Worm (Caenorhabditis elegans) whole organism, dauer: ENCODE data around the gene oac-30.

Experiments
- unc-62 ChIP-seq: sonication (generic microtip); optimal IDR thresholded peaks from 2 replicates; lab custom pipeline; 2017; ENCODE audit warnings: missing biosample characterization, missing genetic modification reagents, missing genetic modification characterization

The oac-30 gene

DNA sequence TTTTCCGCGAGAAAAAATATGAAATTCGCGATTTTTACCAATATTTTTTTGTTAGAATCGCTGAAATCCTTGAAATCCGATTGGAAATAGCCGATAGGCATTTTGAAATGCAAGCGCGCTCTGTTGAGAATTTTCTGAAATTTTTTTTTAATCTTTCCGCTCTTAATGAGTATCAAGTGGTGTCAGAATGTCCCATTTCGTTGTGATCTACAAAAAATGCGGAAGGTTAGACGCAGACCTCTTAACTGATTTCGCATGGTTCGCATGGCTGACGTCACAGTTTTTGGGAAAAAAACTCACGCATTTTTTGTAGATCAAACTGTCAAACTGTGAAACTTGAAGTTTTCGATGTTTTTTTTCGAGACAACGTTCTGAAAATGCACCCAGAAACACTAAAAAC lies 5.1 kb upstream of the oac-30 start, which contains the start of gene srw-66:
srw-66 (minus strand) TSS at position 101 of the 400 bp plus-strand sequence.
- no peak for TF ChIP-seq unc-62 (GFP tag; lab: Kevin White, UChicago)

DNA sequence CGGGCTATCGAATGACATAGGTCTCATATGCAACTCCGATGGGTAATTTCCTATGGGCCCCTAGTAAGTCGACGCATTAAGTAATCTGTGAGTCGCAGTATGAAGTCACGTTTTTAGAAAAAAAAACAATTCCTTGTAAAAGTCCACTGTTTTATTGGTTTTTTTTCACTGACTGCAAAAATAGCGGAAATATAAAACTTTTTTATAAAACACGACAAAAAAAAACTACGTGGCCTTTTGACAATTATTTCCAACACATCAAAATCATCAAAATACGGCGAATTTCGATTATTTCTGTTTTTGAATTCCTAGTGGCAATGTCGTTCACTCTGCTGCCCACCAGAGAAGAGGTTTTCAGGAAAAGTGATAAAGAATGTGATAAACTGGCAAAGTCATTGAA lies 8.1 kb downstream of the oac-30 start, which contains the start of gene clpr-2:
clpr-2 (plus strand) TSS at position 301 of the 400 bp plus-strand sequence.
- no peak for TF ChIP-seq unc-62 (GFP tag; lab: Kevin White, UChicago)

DNA sequence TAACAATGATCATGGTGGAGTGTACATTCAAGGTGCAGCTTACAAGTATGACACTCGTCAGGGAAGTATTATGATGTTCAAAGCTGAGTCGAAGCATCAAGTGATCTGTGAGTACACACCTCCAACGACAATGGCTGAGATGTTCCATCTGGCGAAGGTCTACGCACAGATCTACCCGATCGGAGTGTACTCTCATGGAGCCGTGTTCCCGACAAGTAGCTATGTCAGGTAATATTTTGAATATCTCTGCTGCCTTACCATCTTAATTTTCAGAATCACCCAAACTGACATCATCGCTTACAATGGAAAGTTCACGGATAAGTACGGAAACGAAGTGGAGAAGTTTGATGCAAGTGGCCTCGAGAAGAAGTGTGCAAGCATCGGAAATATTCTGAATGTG lies 9.9 kb downstream of the oac-30 start:
- TF ChIP-seq unc-62 (GFP tag; lab: Kevin White, UChicago): no peak

DNA sequence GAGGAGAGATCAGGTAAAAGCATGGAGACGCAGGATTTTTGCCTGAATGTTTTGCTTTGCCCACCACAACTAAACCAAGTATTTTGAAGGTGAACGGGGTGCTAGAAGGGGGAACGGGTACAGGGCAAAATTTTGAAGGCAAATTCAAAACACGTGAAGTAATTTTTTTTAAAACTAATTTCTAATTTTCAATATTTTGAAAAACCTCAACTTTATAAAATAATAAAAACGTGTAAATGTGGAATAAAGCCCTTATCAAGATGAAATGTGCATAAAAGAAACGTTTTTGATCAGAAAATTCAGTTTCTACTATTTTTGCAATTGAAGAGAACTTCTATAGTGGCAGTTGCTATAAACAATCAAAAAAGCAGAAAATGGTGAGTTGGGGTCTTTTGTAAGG lies 11.1 kb downstream of the oac-30 start, which contains the start of gene clec-119:
clec-119 (plus strand) TSS at position 301 of the 400 bp plus-strand sequence.
- no peak for TF ChIP-seq unc-62 (GFP tag; lab: Kevin White, UChicago)

DNA sequence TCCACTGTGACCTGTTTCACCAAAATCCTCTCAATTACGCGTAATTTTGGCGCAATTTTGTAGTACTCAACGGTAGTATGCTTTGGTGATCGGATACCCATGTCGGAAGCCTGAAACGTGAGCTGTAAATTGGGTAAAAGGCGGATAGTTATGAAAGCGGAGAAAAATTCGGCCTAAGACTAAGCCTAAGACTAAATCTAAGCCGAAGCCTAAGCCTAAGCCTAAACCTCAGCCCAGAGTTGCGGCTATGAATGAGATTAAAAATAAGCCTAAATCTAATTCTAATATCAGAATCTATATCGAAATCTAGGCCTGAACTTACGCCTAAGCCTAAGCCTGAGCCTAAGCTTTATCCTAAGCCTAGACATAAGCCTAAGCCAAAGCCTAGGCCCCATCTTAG lies 14.4 kb downstream of the oac-30 start, which contains the start of gene lin-42:
lin-42 (minus strand) TSS at position 101 of the 400 bp plus-strand sequence.
- TF ChIP-seq unc-62 (GFP tag; lab: Kevin White, UChicago): no peak

DNA sequence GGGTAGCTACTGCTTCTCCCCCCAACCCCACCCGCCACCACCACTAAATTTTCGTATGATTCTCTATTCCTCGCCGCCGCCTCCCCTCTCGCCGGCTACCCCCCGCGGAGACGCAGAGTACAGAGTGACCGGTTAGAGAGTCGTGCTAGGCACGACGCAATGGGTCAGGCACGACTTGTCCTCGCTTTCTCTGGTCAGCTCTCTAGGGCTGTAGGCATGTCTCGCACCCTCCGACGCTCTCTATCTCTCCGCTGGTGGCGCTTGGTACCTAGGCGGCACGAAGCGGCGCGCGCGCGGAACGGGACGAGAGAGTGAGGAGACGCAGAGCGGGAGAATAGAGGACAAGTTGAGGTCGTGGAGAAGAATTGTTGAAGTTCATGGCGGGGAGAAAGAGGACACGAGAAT lies 19.8 kb downstream of the oac-30 start:
- no peak for TF ChIP-seq unc-62 (GFP tag; lab: Kevin White, UChicago)

DNA sequence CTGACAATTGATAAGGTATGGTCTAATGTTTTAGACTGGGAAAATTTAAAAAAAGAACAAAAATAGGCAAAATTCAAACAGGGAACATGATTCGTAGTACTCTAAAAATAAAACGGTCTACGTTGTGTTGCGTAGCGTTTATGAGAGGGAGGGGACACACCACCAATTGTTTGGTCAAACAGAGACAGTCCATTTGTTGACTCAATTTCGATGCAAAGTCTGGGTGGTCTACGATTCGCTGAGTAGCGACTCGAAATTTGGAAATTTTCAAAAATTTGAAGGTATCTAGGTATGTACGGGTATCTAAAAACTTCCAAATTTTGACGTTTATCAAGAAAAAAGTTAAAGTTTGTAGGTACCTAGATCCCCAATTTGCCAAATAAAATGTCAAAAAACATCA lies 20.9 kb downstream of the oac-30 start:
- TF ChIP-seq unc-62 (GFP tag; lab: Kevin White, UChicago): no peak

DNA sequence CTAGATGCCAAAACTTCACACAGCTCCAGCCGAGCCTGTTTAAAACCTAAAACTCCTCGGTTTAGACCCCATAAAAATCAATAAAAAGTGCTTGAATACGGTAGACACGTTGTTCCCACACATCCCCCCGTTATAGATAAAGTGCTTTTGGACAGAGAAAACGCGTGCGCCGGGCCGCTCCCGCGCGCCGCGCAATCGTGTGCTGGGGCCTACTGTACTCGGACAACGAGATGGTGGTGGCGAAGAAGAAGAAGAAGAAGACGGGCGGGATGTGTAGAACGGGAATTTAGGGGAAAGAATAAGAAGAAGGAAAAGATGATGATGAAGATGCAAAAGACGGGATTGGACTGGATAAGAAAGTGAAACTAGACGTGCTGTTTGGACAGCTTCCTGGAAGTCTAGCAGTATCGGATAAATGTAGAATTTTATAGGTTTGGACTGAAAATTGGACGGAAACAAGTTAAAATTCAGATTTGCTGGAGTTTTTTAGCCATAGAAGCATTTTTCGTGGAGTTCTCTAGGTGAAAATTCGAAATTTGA lies 22.2 kb downstream of the oac-30 start:
- TF ChIP-seq unc-62 (GFP tag; lab: Kevin White, UChicago): no peak

DNA sequence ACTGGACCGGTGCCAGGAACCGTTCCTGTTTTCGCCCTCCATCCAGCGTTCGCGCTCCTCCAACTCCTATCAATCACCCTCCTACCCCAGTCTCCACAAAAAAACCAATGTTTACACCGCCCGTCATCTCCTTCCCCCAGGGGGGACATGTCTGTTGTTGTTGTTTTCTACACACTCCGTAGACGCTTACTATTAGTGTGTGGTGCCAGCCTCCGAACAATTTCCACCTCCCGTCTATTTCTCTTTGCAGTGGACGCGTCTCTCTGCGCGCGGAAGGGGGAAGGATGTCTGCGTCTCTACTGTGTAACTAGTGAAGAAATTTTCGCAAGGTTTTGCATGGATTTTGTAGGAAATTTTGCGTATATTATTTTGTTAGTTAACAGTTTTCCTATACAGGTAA lies 24.2 kb downstream of the oac-30 start:
- no peak for TF ChIP-seq unc-62 (GFP tag; lab: Kevin White, UChicago)

DNA sequence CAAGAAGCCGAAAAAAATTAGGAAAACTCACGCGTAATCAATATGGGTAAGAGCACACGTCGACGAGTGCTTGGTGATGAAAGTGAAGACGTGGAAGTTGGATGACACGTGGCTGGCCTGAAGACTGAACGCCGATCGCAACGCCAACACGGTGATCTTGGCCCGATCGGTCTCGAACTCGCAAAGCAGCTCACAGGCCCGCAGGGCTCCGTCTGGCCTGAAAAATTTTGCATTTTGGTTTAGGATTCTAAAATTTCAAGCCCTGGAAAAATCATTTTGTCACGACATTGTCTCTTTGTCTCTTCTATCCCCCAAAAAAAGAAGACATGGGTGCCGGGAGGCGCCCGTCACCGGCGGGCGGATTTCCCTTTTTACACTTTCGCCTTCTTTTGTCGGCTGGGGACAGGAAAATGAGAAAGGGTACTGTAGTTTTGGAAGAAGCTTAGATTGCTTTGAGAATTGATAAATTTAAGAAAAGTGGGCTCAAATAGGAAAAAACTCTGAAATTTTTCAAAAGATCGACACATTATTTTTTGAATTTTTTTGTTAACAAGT lies 25.4 kb downstream of the oac-30 start:
- TF ChIP-seq unc-62 (GFP tag; lab: Kevin White, UChicago): no peak

DNA sequence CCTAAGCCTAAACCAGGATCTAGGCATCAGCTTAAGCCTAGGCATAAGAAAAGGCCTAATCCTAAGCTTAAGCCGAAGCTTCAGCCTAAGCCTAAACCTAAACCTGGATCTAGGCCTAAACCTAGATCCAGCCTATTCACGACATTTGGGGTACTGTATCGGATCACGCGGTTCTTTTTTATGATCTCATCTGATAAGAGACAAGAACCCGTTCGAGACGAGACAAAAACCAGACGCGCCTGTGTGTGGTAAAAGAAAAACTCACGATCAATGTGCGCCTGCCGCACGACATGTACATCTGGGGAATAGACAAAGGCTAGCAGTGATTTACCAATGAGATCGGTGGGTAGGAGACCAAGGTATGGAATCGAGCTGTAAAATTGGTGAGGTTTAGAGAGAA lies 26.3 kb downstream of the oac-30 start:
- TF ChIP-seq unc-62 (GFP tag; lab: Kevin White, UChicago): no peak

DNA sequence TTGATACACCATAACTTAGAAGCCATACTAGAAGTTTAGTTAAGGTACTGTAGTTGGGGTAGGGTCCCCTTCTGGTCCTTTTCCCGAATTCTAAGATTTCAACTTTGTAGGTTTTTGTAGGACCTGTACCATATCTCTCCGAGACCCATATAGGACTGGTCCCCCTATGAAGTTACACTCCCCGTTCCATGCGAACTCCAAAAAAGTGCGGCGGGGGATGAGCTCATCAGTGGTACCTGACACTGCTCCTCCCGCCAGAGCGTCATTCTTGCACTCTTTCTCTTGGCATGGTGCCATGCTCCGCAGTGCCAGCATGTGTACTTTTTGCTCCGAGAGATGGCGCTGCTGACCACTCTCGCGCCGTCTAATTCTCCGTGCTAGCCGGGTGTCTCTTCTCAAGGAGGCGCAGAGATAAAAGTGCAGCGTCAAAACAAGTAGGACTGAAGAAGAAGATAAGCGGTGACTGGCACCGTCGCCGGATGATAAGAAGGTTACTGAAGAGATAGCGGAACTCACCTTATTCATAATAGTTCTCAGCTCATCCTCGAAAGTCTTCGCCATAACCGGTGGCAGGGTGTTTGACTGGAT lies 27.2 kb downstream of the oac-30 start:
- no peak for TF ChIP-seq unc-62 (GFP tag; lab: Kevin White, UChicago)

DNA sequence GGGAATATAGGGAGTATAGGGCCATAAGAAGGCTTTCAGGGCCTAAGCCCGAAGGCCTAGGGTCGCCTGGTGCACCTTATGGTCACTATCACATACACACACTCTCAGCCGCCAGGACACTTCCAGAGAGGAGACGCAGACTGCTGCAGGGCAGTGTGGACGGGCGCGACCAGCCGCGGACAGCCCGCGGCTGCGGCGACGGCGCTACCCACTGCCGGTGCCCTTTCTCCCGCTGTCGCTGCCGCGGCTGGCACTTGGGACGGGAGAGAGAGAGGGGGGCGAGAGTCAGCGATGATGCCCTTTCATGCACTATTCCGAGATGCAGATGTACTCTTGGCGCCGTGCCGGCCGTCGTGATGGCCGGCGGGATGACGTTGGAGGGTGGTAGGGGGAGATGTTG lies 28.8 kb downstream of the oac-30 start:
- no peak for TF ChIP-seq unc-62 (GFP tag; lab: Kevin White, UChicago)

DNA sequence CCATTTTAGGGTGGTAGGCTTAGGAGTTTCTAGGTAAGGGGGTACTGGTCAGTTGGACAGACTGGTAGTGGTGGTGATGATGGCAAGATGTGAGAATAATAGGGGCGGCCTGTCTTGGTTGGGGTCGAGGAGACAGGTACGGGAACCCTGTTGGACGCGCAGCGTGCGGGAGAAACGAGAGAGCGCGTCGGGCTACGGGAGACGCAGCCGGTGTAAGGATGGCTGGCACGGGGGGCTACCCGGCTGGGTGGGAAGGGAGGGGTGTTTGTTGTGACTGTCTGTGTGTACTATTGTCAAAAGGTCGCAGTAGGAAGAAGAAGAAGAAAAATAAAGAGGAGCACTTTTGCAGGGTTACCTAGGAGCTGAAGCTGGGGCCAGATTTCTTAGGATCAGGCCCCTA lies 30.2 kb downstream of the oac-30 start:
- TF ChIP-seq unc-62 (GFP tag; lab: Kevin White, UChicago): no peak

DNA sequence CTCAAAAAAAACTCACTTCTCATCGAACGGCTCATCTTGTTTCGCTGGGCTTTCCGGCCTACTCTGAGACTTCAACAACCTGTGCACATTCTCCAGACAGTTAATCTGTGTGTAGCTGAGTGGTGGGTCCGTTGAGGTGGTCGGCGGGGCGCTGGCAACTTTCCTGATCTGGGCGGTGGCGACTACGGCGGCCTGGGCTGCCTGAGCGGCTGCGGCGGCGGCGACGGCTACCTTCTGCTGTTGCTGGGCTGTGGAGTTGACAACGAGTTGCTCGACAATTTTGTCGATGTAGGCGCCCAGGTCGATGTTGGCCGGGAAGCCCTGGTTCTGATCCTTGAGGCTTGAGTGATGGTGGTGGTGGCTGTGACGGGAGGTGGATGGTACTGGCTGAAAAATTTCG lies 30.7 kb downstream of the oac-30 start:
- no peak for TF ChIP-seq unc-62 (GFP tag; lab: Kevin White, UChicago)

DNA sequence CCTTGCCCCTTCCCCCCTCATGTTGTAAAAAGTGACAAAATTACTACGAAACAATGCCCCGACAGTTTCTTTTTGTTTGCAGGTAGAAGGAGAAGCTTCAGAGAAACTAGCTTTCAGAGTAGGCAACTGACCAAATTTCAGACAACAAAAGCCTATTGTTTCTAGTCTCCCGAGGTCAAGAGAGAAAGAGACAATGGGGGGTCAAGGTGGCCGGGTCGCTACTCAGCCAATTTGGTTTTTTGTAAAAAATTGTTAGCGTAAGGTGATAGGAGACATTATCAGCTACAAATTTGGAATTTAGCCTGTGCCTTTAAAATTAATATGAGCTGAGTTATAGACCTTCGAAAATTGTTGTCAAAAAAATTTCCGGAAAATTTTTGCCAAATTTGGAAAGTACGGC lies 31.7 kb downstream of the oac-30 start:
- no peak for TF ChIP-seq unc-62 (GFP tag; lab: Kevin White, UChicago)

DNA sequence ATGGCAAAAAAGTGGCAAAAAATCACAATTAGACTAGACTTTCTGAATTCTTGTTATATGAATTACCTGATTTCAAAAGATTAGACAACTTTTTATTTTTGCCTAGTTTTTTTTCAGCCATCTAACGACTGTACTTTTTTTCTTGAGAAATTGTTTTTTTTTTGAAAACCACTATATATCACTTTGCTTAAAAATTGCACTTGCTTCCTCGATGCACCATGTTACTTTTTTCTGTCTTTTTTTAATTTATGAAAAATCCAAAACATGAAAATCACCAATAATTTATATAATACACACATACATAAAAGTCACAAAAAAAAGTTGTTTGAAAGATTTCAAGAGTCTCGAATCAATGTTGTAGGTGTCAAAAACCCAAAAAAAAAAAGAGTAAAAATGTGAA lies 33.7 kb downstream of the oac-30 start:
- TF ChIP-seq unc-62 (GFP tag; lab: Kevin White, UChicago): no peak
